Fruit fly (Drosophila melanogaster) whole organism, embryonic: ENCODE measurements around the gene Or85a.

Experiments
- CG11696 ChIP-seq: fragments of 200-800 bp; sonication (Bioruptor generic); IDR thresholded peaks from 2 replicates; pipeline ENCODE4 v1.3.6; 2022; ENCODE audit warnings: missing biosample characterization, missing genetic modification characterization
- CG1233 ChIP-seq: fragments of 200-800 bp; sonication (Bioruptor generic); optimal IDR thresholded peaks from 4 replicates; lab custom pipeline; 2018; ENCODE audit warnings: missing biosample characterization, mild to moderate bottlenecking, missing genetic modification characterization
- CG12942 ChIP-seq: fragments of 200-800 bp; sonication (Bioruptor generic); optimal IDR thresholded peaks from 3 replicates; lab custom pipeline; 2016; ENCODE audit warnings: missing biosample characterization, missing genetic modification characterization
- CG13287 ChIP-seq: fragments of 200-800 bp; sonication (Bioruptor generic); IDR thresholded peaks from 2 replicates; pipeline ENCODE4 v1.3.6; 2022; ENCODE audit warnings: missing biosample characterization, missing genetic modification characterization; ENCODE audit not compliant: partially characterized antibody
- CG13624 ChIP-seq: fragments of 200-800 bp; sonication (Bioruptor generic); optimal IDR thresholded peaks from 2 replicates; lab custom pipeline; 2016; ENCODE audit warnings: missing biosample characterization, missing genetic modification characterization
- CG14710 ChIP-seq: fragments of 200-800 bp; sonication (Bioruptor generic); optimal IDR thresholded peaks from 3 replicates; lab custom pipeline; 2019; ENCODE audit warnings: missing biosample characterization, mild to moderate bottlenecking, missing genetic modification characterization, moderate library complexity
- CG15269 ChIP-seq: fragments of 200-800 bp; sonication (Bioruptor generic); optimal IDR thresholded peaks from 2 replicates; lab custom pipeline; 2018; ENCODE audit warnings: missing biosample characterization, mild to moderate bottlenecking, missing genetic modification characterization, moderate library complexity
- CG2712 ChIP-seq: fragments of 200-800 bp; optimal IDR thresholded peaks from 3 replicates; lab custom pipeline; 2019; ENCODE audit warnings: missing biosample characterization, mild to moderate bottlenecking, missing genetic modification characterization, moderate library complexity
- CG31365 ChIP-seq: fragments of 200-800 bp; sonication (Bioruptor generic); optimal IDR thresholded peaks from 2 replicates; lab custom pipeline; 2018; ENCODE audit warnings: missing biosample characterization, mild to moderate bottlenecking, missing genetic modification characterization
- CG32532 ChIP-seq: fragments of 200-800 bp; sonication (Bioruptor generic); IDR thresholded peaks from 2 replicates; pipeline ENCODE4 v1.3.6; 2022; ENCODE audit warnings: missing biosample characterization, missing genetic modification characterization
- CG3726 ChIP-seq: fragments of 200-800 bp; sonication (Bioruptor generic); IDR thresholded peaks from 3 replicates; pipeline ENCODE4, ENCODE4 v1.3.6; 2022; ENCODE audit warnings: missing biosample characterization, missing genetic modification characterization
- CG6689 ChIP-seq: fragments of 200-800 bp; sonication (Bioruptor generic); IDR thresholded peaks from 2 replicates; pipeline ENCODE4 v1.3.6; 2022; ENCODE audit warnings: missing biosample characterization, missing genetic modification characterization
- CG7839 ChIP-seq: fragments of 200-800 bp; sonication (Bioruptor generic); optimal IDR thresholded peaks from 3 replicates; lab custom pipeline; 2018; ENCODE audit warnings: missing biosample characterization, mild to moderate bottlenecking, missing genetic modification characterization, moderate library complexity
- CG8290 ChIP-seq, 3 experiments: fragments of 200-800 bp; sonication (Bioruptor generic); optimal IDR thresholded peaks; 2 replicates each; lab custom pipeline; 2016 to 2019; ENCODE audit warnings: missing biosample characterization in 3 of 3, missing genetic modification characterization in 3 of 3, mild to moderate bottlenecking in 2 of 3, moderate library complexity in 1 of 3
- CG8765 ChIP-seq: fragments of 200-800 bp; sonication (Bioruptor generic); IDR thresholded peaks from 2 replicates; pipeline ENCODE4 v1.3.6; 2022; ENCODE audit warnings: missing biosample characterization, missing genetic modification characterization
- CG9215 ChIP-seq: fragments of 200-800 bp; sonication (Bioruptor generic); IDR thresholded peaks from 2 replicates; pipeline ENCODE4 v1.3.6; 2022; ENCODE audit warnings: missing biosample characterization, missing genetic modification characterization
- CTCF ChIP-seq: fragments of 200-800 bp; sonication (Bioruptor generic); optimal IDR thresholded peaks from 2 replicates; lab custom pipeline; 2017; ENCODE audit warnings: missing biosample characterization, mild to moderate bottlenecking, missing genetic modification characterization, moderate library complexity
- Drgx ChIP-seq: fragments of 200-800 bp; sonication (Bioruptor generic); IDR thresholded peaks from 2 replicates; pipeline ENCODE4 v1.3.6; 2022; ENCODE audit warnings: missing biosample characterization, missing genetic modification characterization
- Fer1 ChIP-seq: fragments of 200-800 bp; sonication (Bioruptor generic); optimal IDR thresholded peaks from 2 replicates; lab custom pipeline; 2017; ENCODE audit warnings: missing biosample characterization, mild to moderate bottlenecking, missing genetic modification characterization
- GATAe ChIP-seq: fragments of 200-800 bp; sonication (Bioruptor generic); conservative IDR thresholded peaks from 2 replicates; pipeline ENCODE4 v1.3.6; 2022; ENCODE audit warnings: missing biosample characterization, missing genetic modification characterization
- Hmr ChIP-seq: fragments of 200-800 bp; sonication (Bioruptor generic); optimal IDR thresholded peaks from 3 replicates; lab custom pipeline; 2017; ENCODE audit warnings: mild to moderate bottlenecking, missing biosample characterization, missing genetic modification reagents, missing genetic modification characterization
- Hr78 ChIP-seq, 2 experiments: fragments of 200-800 bp in 1 of 2; fragments of >200 bp in 1 of 2; sonication (Bioruptor generic) in 1 of 2; optimal IDR thresholded peaks; 2 replicates each; lab custom pipeline; 2017 to 2019; ENCODE audit warnings: missing biosample characterization in 2 of 2, missing genetic modification characterization in 2 of 2, mild to moderate bottlenecking in 1 of 2, moderate library complexity in 1 of 2
- MBD-R2 ChIP-seq: fragments of 200-800 bp; sonication (Bioruptor generic); IDR thresholded peaks from 2 replicates; pipeline ENCODE4 v1.3.6; 2022; ENCODE audit warnings: missing biosample characterization, missing genetic modification characterization
- MESR4 ChIP-seq: fragments of 200-800 bp; sonication (Bioruptor generic); optimal IDR thresholded peaks from 2 replicates; lab custom pipeline; 2018; ENCODE audit warnings: missing biosample characterization, mild to moderate bottlenecking, missing genetic modification characterization, moderate library complexity
- Sox102F ChIP-seq: fragments of 200-800 bp; sonication (Bioruptor generic); optimal IDR thresholded peaks from 2 replicates; lab custom pipeline; 2018; ENCODE audit warnings: missing biosample characterization, mild to moderate bottlenecking, missing genetic modification characterization, moderate library complexity
- Trl ChIP-seq, 3 experiments: fragments of >200 bp in 2 of 3; fragments of 200-800 bp in 1 of 3; sonication (Bioruptor generic) in 1 of 3; optimal IDR thresholded peaks; 2 replicates in 1 of 3; 3 replicates in 2 of 3; lab custom pipeline; 2016 to 2017; ENCODE audit warnings: missing biosample characterization in 1 of 3, missing genetic modification characterization in 1 of 3
- Vsx1 ChIP-seq: fragments of 200-800 bp; sonication (Bioruptor generic); optimal IDR thresholded peaks from 2 replicates; lab custom pipeline; 2017; ENCODE audit warnings: missing biosample characterization, mild to moderate bottlenecking, missing genetic modification characterization, missing genetic modification reagents
- ab ChIP-seq: fragments of 200-800 bp; sonication (Bioruptor generic); optimal IDR thresholded peaks from 2 replicates; lab custom pipeline; 2016; ENCODE audit warnings: missing biosample characterization, missing genetic modification characterization
- ci ChIP-seq: fragments of 200-800 bp; sonication (Bioruptor generic); IDR thresholded peaks from 3 replicates; pipeline ENCODE4 v1.3.6; 2022; ENCODE audit warnings: missing biosample characterization, missing genetic modification characterization
- dan ChIP-seq: fragments of 200-800 bp; sonication (Bioruptor generic); IDR thresholded peaks from 2 replicates; pipeline ENCODE4 v1.3.6; 2022; ENCODE audit warnings: missing biosample characterization, missing genetic modification characterization
- ftz-f1 ChIP-seq: fragments of 200-800 bp; sonication (Bioruptor generic); optimal IDR thresholded peaks from 2 replicates; lab custom pipeline; 2016; ENCODE audit warnings: missing biosample characterization, missing genetic modification characterization
- fu2 ChIP-seq: fragments of 200-800 bp; sonication (Bioruptor generic); optimal IDR thresholded peaks from 2 replicates; lab custom pipeline; 2016; ENCODE audit warnings: missing biosample characterization, missing genetic modification characterization
- gcm ChIP-seq: fragments of 200-800 bp; sonication (Bioruptor generic); optimal IDR thresholded peaks from 2 replicates; lab custom pipeline; 2019; ENCODE audit warnings: missing biosample characterization, mild to moderate bottlenecking, missing genetic modification characterization, moderate library complexity
- gfzf ChIP-seq: fragments of 200-800 bp; sonication (Bioruptor generic); optimal IDR thresholded peaks from 2 replicates; lab custom pipeline; 2016; ENCODE audit warnings: missing biosample characterization, mild to moderate bottlenecking, missing genetic modification characterization, moderate library complexity
- hb ChIP-seq: fragments of 200-800 bp; sonication (Bioruptor generic); IDR thresholded peaks from 3 replicates; pipeline ENCODE4 v1.3.6; 2022; ENCODE audit warnings: missing biosample characterization, missing genetic modification characterization; ENCODE audit not compliant: partially characterized antibody
- hkb ChIP-seq, 2 experiments: fragments of 200-800 bp in 1 of 2; fragments of >200 bp in 1 of 2; sonication (Bioruptor generic) in 1 of 2; IDR thresholded peaks in 1 of 2; optimal IDR thresholded peaks in 1 of 2; 2 replicates each; pipeline versions ENCODE4 v1.3.6 to Lab custom; 2017 to 2022; ENCODE audit warnings: missing biosample characterization in 1 of 2, missing genetic modification characterization in 1 of 2
- kay ChIP-seq: fragments of 200-800 bp; sonication (Bioruptor generic); optimal IDR thresholded peaks from 2 replicates; lab custom pipeline; 2016; ENCODE audit warnings: missing biosample characterization, missing genetic modification characterization
- knrl ChIP-seq: fragments of 200-800 bp; sonication (Bioruptor generic); IDR thresholded peaks from 3 replicates; pipeline ENCODE4 v1.3.6; 2022; ENCODE audit warnings: missing biosample characterization, missing genetic modification characterization; ENCODE audit not compliant: partially characterized antibody
- otp ChIP-seq: fragments of 200-800 bp; sonication (Bioruptor generic); IDR thresholded peaks from 3 replicates; pipeline ENCODE4, ENCODE4 v1.3.6; 2022; ENCODE audit warnings: missing biosample characterization, missing genetic modification characterization
- phol ChIP-seq: fragments of 200-800 bp; sonication (Bioruptor generic); optimal IDR thresholded peaks from 3 replicates; lab custom pipeline; 2018; ENCODE audit warnings: missing biosample characterization, mild to moderate bottlenecking, missing genetic modification characterization, moderate library complexity
- pzg ChIP-seq: fragments of 200-800 bp; sonication (Bioruptor generic); optimal IDR thresholded peaks from 3 replicates; lab custom pipeline; 2018; ENCODE audit warnings: missing biosample characterization, mild to moderate bottlenecking, missing genetic modification characterization, moderate library complexity
- salm ChIP-seq: fragments of 200-800 bp; sonication (Bioruptor generic); optimal IDR thresholded peaks from 2 replicates; lab custom pipeline; 2018; ENCODE audit warnings: missing biosample characterization, mild to moderate bottlenecking, missing genetic modification characterization
- sisA ChIP-seq: fragments of 200-800 bp; sonication (Bioruptor generic); IDR thresholded peaks from 2 replicates; pipeline ENCODE4 v1.3.6; 2022; ENCODE audit warnings: missing biosample characterization, missing genetic modification characterization
- slou ChIP-seq: fragments of 200-800 bp; sonication (Bioruptor generic); optimal IDR thresholded peaks from 3 replicates; lab custom pipeline; 2016; ENCODE audit warnings: missing biosample characterization, missing genetic modification characterization
- stc ChIP-seq: fragments of 200-800 bp; sonication (Bioruptor generic); IDR thresholded peaks from 2 replicates; pipeline ENCODE4 v1.3.6; 2022; ENCODE audit warnings: missing biosample characterization, missing genetic modification characterization
- twi ChIP-seq: fragments of 200-800 bp; optimal IDR thresholded peaks from 2 replicates; lab custom pipeline; 2019; ENCODE audit warnings: missing biosample characterization, mild to moderate bottlenecking, missing genetic modification characterization, moderate library complexity
- unc-4 ChIP-seq: fragments of 200-800 bp; sonication (Bioruptor generic); IDR thresholded peaks from 2 replicates; pipeline ENCODE4 v1.3.6; 2022; ENCODE audit warnings: missing biosample characterization, missing genetic modification characterization; ENCODE audit not compliant: partially characterized antibody
- vvl ChIP-seq: fragments of 200-800 bp; sonication (Bioruptor generic); IDR thresholded peaks from 2 replicates; pipeline ENCODE4 v1.3.6; 2022; ENCODE audit warnings: missing biosample characterization, missing genetic modification characterization

The Or85a gene

dm6 chr3R:8316344-8317105 is 5.0 kb upstream of the Or85a start, which contains the start of gene Coq2 (continued):
- TF ChIP-seq CG2712 (tag; lab: Kevin White, UChicago) (no peak), otp (no peak), dan (no peak), knrl (GFP tag; lab: Robert Waterston, UW) (peak; percentile 28; the same call in 1 of the 3 replicates), CG31365 (tag; lab: Kevin White, UChicago) (peak; percentile 30), CG13624 (GFP tag; lab: Kevin White, UChicago) (no peak), Trl (optimal IDR thresholded peaks at IDR 0.05; lab: Kevin White, UChicago) (peak in 1 of 2 experiments; percentile 4), Trl (GFP tag; optimal IDR thresholded peaks at IDR 0.05; lab: Kevin White, UChicago) (no peak), pzg (GFP tag; lab: Kevin White, UChicago) (peak; percentile 74), CG13287 (GFP tag; lab: Robert Waterston, UW) (peak; percentile 44; the same call in 1 of the 2 replicates), ftz-f1 (no peak), hkb (optimal IDR thresholded peaks at IDR 0.05; lab: Kevin White, UChicago) (peak; percentile 42), hkb (GFP tag; IDR thresholded peaks at IDR 0.05; lab: Robert Waterston, UW) (no peak), CG14710 (tag; lab: Kevin White, UChicago) (peak; percentile 29), MESR4 (GFP tag; lab: Kevin White, UChicago) (peak; percentile 52), CG32532 (GFP tag; lab: Robert Waterston, UW) (no peak), Hmr (GFP tag; lab: Kevin White, UChicago) (no peak), ci (GFP tag; lab: Robert Waterston, UW) (no peak), CG6689 (GFP tag; lab: Robert Waterston, UW) (no peak), CG12942 (GFP tag; lab: Kevin White, UChicago) (no peak), salm (tag; lab: Kevin White, UChicago) (no peak), CG8290 (GFP tag; optimal IDR thresholded peaks at IDR 0.05; lab: Kevin White, UChicago) (no peak), CG8290 (tag; optimal IDR thresholded peaks at IDR 0.05; lab: Kevin White, UChicago) (no peak), CG1233 (GFP tag; lab: Kevin White, UChicago) (no peak), slou (no peak), ab (no peak), hb (GFP tag; lab: Robert Waterston, UW) (no peak), gcm (GFP tag; lab: Kevin White, UChicago) (no peak), vvl (GFP tag; lab: Robert Waterston, UW) (peak; percentile 29; the same call in 1 of the 2 replicates), Hr78 (GFP tag; optimal IDR thresholded peaks at IDR 0.05; lab: Kevin White, UChicago) (no peak), CTCF (peak; percentile 53), CG8765 (no peak), CG11696 (GFP tag; lab: Robert Waterston, UW) (no peak), sisA (GFP tag; lab: Robert Waterston, UW) (no peak), gfzf (GFP tag; lab: Kevin White, UChicago) (peak; percentile 13), kay (GFP tag; lab: Kevin White, UChicago) (no peak), Fer1 (GFP tag; lab: Kevin White, UChicago) (no peak), twi (no peak), MBD-R2 (GFP tag; lab: Robert Waterston, UW) (peak; percentile 82), CG9215 (GFP tag; lab: Robert Waterston, UW) (no peak), Drgx (GFP tag; lab: Robert Waterston, UW) (no peak), Sox102F (GFP tag; lab: Kevin White, UChicago) (no peak), phol (tag; lab: Kevin White, UChicago) (peak; percentile 25), CG3726 (GFP tag; lab: Robert Waterston, UW) (no peak), CG15269 (no peak), Vsx1 (GFP tag; lab: Kevin White, UChicago) (no peak), CG7839 (tag; lab: Kevin White, UChicago) (no peak), stc (GFP tag; lab: Robert Waterston, UW) (no peak), fu2 (GFP tag; lab: Kevin White, UChicago) (no peak), GATAe (peak; percentile 24; the same call in 1 of the 2 replicates), unc-4 (GFP tag; lab: Robert Waterston, UW) (no peak)
